Fruit fly (Drosophila melanogaster) whole organism, pupa: ENCODE measurements around the gene ari-1.

Source experiments
- CG10348 ChIP-seq: fragments of 200-800 bp; sonication (Bioruptor generic); IDR thresholded peaks from 2 replicates; pipeline ENCODE4 v1.3.6; 2022; ENCODE audit warnings: missing biosample characterization, missing genetic modification characterization
- CG12605 ChIP-seq: fragments of 200-800 bp; sonication (Bioruptor generic); IDR thresholded peaks from 2 replicates; pipeline ENCODE4 v1.3.6; 2022; ENCODE audit warnings: missing biosample characterization, missing genetic modification characterization
- CG13204 ChIP-seq: fragments of 200-800 bp; sonication (Bioruptor generic); optimal IDR thresholded peaks from 2 replicates; lab custom pipeline; 2018; ENCODE audit warnings: missing biosample characterization, mild to moderate bottlenecking, missing genetic modification characterization, moderate library complexity
- CG14655 ChIP-seq: fragments of 200-800 bp; sonication (Bioruptor generic); optimal IDR thresholded peaks from 3 replicates; lab custom pipeline; 2017; ENCODE audit warnings: mild to moderate bottlenecking, missing biosample characterization, missing genetic modification reagents, missing genetic modification characterization
- CG15710 ChIP-seq: fragments of 200-800 bp; sonication (Bioruptor generic); optimal IDR thresholded peaks from 2 replicates; lab custom pipeline; 2018; ENCODE audit warnings: missing biosample characterization, mild to moderate bottlenecking, missing genetic modification characterization, moderate library complexity
- CG17806 ChIP-seq: fragments of 200-800 bp; sonication (Bioruptor generic); optimal IDR thresholded peaks from 2 replicates; lab custom pipeline; 2018; ENCODE audit warnings: missing biosample characterization, mild to moderate bottlenecking, missing genetic modification characterization, moderate library complexity
- CG32121 ChIP-seq: fragments of 200-800 bp; sonication (Bioruptor generic); IDR thresholded peaks from 2 replicates; pipeline ENCODE4 v1.3.6; 2022; ENCODE audit warnings: missing biosample characterization, missing genetic modification characterization
- CG34367 ChIP-seq: fragments of 200-800 bp; sonication (Bioruptor generic); optimal IDR thresholded peaks from 2 replicates; lab custom pipeline; 2018; ENCODE audit warnings: missing biosample characterization, mild to moderate bottlenecking, missing genetic modification characterization
- CG4496 ChIP-seq: fragments of 200-800 bp; sonication (Bioruptor generic); IDR thresholded peaks from 3 replicates; pipeline ENCODE4 v1.3.6; 2022; ENCODE audit warnings: missing biosample characterization, missing genetic modification characterization
- CG8159 ChIP-seq: fragments of 200-800 bp; sonication (Bioruptor generic); optimal IDR thresholded peaks from 3 replicates; lab custom pipeline; 2018; ENCODE audit warnings: missing biosample characterization, mild to moderate bottlenecking, missing genetic modification characterization, moderate library complexity
- CG8301 ChIP-seq: fragments of 200-800 bp; sonication (Bioruptor generic); optimal IDR thresholded peaks from 2 replicates; lab custom pipeline; 2018; ENCODE audit warnings: missing biosample characterization, mild to moderate bottlenecking, missing genetic modification characterization
- CG9948 ChIP-seq: fragments of 200-800 bp; sonication (Bioruptor generic); optimal IDR thresholded peaks from 2 replicates; lab custom pipeline; 2018; ENCODE audit warnings: missing biosample characterization, mild to moderate bottlenecking, missing genetic modification characterization, moderate library complexity
- D1 ChIP-seq: fragments of 200-800 bp; sonication (Bioruptor generic); optimal IDR thresholded peaks from 2 replicates; lab custom pipeline; 2018; ENCODE audit warnings: missing biosample characterization, mild to moderate bottlenecking, missing genetic modification characterization, moderate library complexity
- EcR ChIP-seq: fragments of 200-800 bp; sonication (Bioruptor generic); optimal IDR thresholded peaks from 3 replicates; lab custom pipeline; 2019; ENCODE audit warnings: missing biosample characterization, missing genetic modification characterization, mild to moderate bottlenecking, moderate library complexity, missing genetic modification reagents
- Ets98B ChIP-seq: fragments of 200-800 bp; sonication (Bioruptor generic); IDR thresholded peaks from 2 replicates; pipeline ENCODE4 v1.3.6; 2022; ENCODE audit warnings: missing biosample characterization, missing genetic modification characterization
- Pif1A ChIP-seq: fragments of 200-800 bp; sonication (Bioruptor generic); optimal IDR thresholded peaks from 3 replicates; lab custom pipeline; 2016; ENCODE audit warnings: missing biosample characterization, missing genetic modification characterization
- Pif1B ChIP-seq: fragments of 200-800 bp; sonication (Bioruptor generic); optimal IDR thresholded peaks from 3 replicates; lab custom pipeline; 2016; ENCODE audit warnings: missing biosample characterization, missing genetic modification characterization
- Snoo ChIP-seq: fragments of 200-800 bp; sonication (Bioruptor generic); optimal IDR thresholded peaks from 3 replicates; lab custom pipeline; 2017; ENCODE audit warnings: missing biosample characterization, mild to moderate bottlenecking, missing genetic modification characterization, inconsistent platforms
- fd96Ca ChIP-seq: fragments of 200-800 bp; sonication (Bioruptor generic); IDR thresholded peaks from 3 replicates; pipeline ENCODE4 v1.3.6; 2022; ENCODE audit warnings: missing biosample characterization, missing genetic modification characterization
- gl ChIP-seq: fragments of 200-800 bp; sonication (Bioruptor generic); optimal IDR thresholded peaks from 2 replicates; lab custom pipeline; 2018; ENCODE audit warnings: missing biosample characterization, mild to moderate bottlenecking, missing genetic modification characterization
- rn ChIP-seq: fragments of 200-800 bp; sonication (Bioruptor generic); IDR thresholded peaks from 2 replicates; pipeline ENCODE4 v1.3.6; 2022; ENCODE audit warnings: missing biosample characterization, missing genetic modification characterization

Gene ari-1

DNA sequence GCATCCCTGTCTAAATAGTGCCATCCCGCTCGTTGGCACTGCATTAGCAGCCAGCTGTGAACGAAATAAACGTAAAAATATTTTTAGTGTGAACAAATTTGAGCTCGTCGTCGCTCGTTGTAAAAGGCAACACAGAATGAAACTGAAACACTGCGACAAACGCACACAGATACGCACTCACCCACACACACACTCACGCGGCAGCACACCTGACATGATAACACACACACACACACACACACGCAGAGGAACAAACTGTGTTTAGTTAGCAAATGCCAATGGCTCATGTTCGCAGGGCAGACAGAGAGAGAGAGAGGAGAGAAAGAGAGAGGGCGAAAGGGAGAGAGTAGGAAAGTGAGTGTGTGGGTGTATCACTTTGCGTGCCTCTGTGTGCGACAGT is 21.4 kb upstream of the ari-1 start:
- TF ChIP-seq gl = no peak
- TF ChIP-seq CG15710 = no peak
- TF ChIP-seq Snoo (tag; lab: Kevin White, UChicago) = no peak
- TF ChIP-seq CG12605 = no peak
- TF ChIP-seq CG8301 (tag; lab: Kevin White, UChicago) = no peak
- no peak for TF ChIP-seq CG32121
- no peak for TF ChIP-seq CG10348 (GFP tag; lab: Robert Waterston, UW)
- no peak for TF ChIP-seq rn (GFP tag; lab: Robert Waterston, UW)
- TF ChIP-seq Pif1A (GFP tag; lab: Kevin White, UChicago) = no peak
- no peak for TF ChIP-seq D1 (tag; lab: Kevin White, UChicago)
- TF ChIP-seq CG14655 (GFP tag; lab: Kevin White, UChicago) = no peak
- no peak for TF ChIP-seq Pif1B (GFP tag; lab: Kevin White, UChicago)
- no peak for TF ChIP-seq Ets98B
- TF ChIP-seq CG34367 = no peak
- TF ChIP-seq CG13204 = no peak
- no peak for TF ChIP-seq EcR (GFP tag; lab: Kevin White, UChicago)
- no peak for TF ChIP-seq CG9948 (tag; lab: Kevin White, UChicago)
- no peak for TF ChIP-seq fd96Ca
- TF ChIP-seq CG17806 (tag; lab: Kevin White, UChicago) = no peak

DNA sequence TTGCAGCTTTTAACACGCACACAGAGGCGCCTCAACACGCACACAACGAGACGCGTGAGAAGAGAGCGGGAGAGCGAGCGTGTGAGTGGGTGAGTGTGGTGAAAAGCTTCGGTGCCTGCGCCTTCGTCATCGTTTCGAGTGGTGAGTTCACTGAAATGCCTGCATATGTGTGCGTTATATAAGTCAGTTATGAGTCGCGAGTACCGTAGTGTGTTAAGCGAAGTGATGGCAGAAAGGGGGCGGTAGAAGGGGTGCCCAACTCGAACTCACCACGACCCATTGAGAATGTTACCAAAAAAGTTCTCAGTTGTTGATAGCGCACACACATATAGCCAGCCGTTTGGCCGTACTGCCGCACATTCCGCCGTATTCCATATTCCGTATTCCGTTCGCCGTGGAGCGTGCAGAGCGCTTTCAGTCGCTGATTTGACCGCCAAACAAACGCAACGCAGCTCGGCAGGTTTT is 17.4 kb upstream of the ari-1 start, which contains the start of gene Frq1:
Gene Frq1, plus strand, starts transcription at position 415 of the 465 bp plus-strand sequence.
- no peak for TF ChIP-seq fd96Ca
- no peak for TF ChIP-seq CG14655 (GFP tag; lab: Kevin White, UChicago)
- TF ChIP-seq CG32121 = no peak
- no peak for TF ChIP-seq CG8159 (tag; lab: Kevin White, UChicago)
- no peak for TF ChIP-seq EcR (GFP tag; lab: Kevin White, UChicago)
- TF ChIP-seq CG13204 = no peak
- TF ChIP-seq CG34367 = no peak
- TF ChIP-seq CG17806 (tag; lab: Kevin White, UChicago) = no peak
- TF ChIP-seq rn (GFP tag; lab: Robert Waterston, UW) = no peak

- no peak for TF ChIP-seq CG9948 (tag; lab: Kevin White, UChicago)
Observed at dm6 chrX:18153001-18153400, 15.4 kb upstream of the ari-1 start.

- TF ChIP-seq CG17806 (tag; lab: Kevin White, UChicago) (no peak), fd96Ca (no peak), CG13204 (no peak), CG34367 (no peak), CG32121 (no peak), CG9948 (tag; lab: Kevin White, UChicago) (no peak), gl (no peak), CG4496 (GFP tag; lab: Robert Waterston, UW) (no peak), CG15710 (no peak), EcR (GFP tag; lab: Kevin White, UChicago) (no peak), CG12605 (no peak), rn (GFP tag; lab: Robert Waterston, UW) (no peak)
Observed at dm6 chrX:18151323-18151722, 13.7 kb upstream of the ari-1 start.

- TF ChIP-seq CG17806 (tag; lab: Kevin White, UChicago) = no peak
- no peak for TF ChIP-seq EcR (GFP tag; lab: Kevin White, UChicago)
- no peak for TF ChIP-seq D1 (tag; lab: Kevin White, UChicago)
- no peak for TF ChIP-seq CG12605
- TF ChIP-seq CG34367 = no peak
- TF ChIP-seq CG8159 (tag; lab: Kevin White, UChicago) = no peak
- TF ChIP-seq CG4496 (GFP tag; lab: Robert Waterston, UW) = no peak
- no peak for TF ChIP-seq rn (GFP tag; lab: Robert Waterston, UW)
- TF ChIP-seq CG15710 = no peak
- no peak for TF ChIP-seq gl
Observed at dm6 chrX:18149292-18149691, 11.7 kb upstream of the ari-1 start.

DNA sequence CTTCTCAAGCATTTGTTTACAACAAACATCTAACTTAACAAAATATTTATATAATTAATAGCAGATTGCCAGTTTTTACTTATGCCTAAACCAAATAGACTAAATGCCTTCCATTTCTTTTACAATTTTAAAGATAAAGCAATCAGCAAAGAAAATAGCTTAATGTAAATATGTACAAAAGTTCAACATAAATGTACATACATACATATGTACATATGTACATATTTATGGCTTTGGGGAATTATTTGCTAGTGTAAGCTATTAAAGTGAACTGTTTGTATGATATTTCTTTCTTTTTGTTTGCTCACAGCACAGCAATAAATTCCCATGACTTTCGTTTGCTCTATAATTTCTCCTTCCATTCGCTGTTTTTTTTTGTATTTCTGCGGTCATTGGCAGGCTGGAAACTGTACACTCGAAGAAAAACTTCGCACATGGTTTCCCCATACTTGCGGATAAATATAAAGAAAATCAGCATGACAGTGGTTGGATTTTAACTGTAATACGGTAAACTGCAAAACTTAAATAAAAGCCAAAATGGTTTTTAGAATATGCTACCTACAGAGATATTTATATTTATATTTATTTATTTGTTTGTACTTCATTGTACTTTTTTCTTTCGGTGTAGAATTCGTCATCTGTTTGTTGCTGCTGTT is 3.5 kb upstream of the ari-1 start:
- TF ChIP-seq CG10348 (GFP tag; lab: Robert Waterston, UW) = no peak
- no peak for TF ChIP-seq Snoo (tag; lab: Kevin White, UChicago)
- TF ChIP-seq CG8301 (tag; lab: Kevin White, UChicago) = no peak
- no peak for TF ChIP-seq CG12605
- no peak for TF ChIP-seq CG34367
- no peak for TF ChIP-seq EcR (GFP tag; lab: Kevin White, UChicago)
- TF ChIP-seq CG32121 = no peak
- no peak for TF ChIP-seq CG8159 (tag; lab: Kevin White, UChicago)
- TF ChIP-seq CG17806 (tag; lab: Kevin White, UChicago) = no peak
- TF ChIP-seq Pif1A (GFP tag; lab: Kevin White, UChicago) = no peak
- no peak for TF ChIP-seq CG4496 (GFP tag; lab: Robert Waterston, UW)
- TF ChIP-seq CG15710 = no peak
- TF ChIP-seq CG13204 = no peak
- TF ChIP-seq Ets98B = no peak
- TF ChIP-seq gl = no peak
- no peak for TF ChIP-seq rn (GFP tag; lab: Robert Waterston, UW)

DNA sequence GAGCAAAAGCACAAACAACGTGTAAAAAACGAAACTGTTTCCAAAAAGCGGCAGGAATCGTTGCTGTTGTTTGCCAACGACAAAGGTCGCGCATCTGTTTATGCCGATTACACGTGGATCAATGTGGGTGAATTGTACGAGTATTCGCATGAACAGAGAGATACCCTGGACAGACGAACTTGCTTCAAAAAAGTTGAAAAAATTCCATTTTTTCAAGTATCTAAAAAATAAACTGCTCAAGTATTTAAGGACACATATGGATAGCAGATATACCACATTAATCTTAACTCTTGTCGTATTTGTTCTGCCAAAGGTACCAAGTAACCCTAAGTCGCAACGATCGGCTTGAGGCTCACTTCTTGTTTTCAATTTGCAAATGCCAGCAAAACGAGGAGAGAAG is 2.4 kb upstream of the ari-1 start:
- TF ChIP-seq D1 (tag; lab: Kevin White, UChicago) = no peak
- no peak for TF ChIP-seq Ets98B
- TF ChIP-seq CG15710 = no peak
- no peak for TF ChIP-seq rn (GFP tag; lab: Robert Waterston, UW)
- no peak for TF ChIP-seq gl
- no peak for TF ChIP-seq fd96Ca
- no peak for TF ChIP-seq CG14655 (GFP tag; lab: Kevin White, UChicago)
- TF ChIP-seq CG34367 = no peak
- no peak for TF ChIP-seq CG17806 (tag; lab: Kevin White, UChicago)
- no peak for TF ChIP-seq CG4496 (GFP tag; lab: Robert Waterston, UW)
- no peak for TF ChIP-seq Pif1B (GFP tag; lab: Kevin White, UChicago)
- no peak for TF ChIP-seq CG13204
- TF ChIP-seq CG9948 (tag; lab: Kevin White, UChicago) = no peak
- no peak for TF ChIP-seq Pif1A (GFP tag; lab: Kevin White, UChicago)
- TF ChIP-seq CG32121 = no peak
- TF ChIP-seq Snoo (tag; lab: Kevin White, UChicago) = no peak
